Worm (Caenorhabditis elegans) whole organism, L4 larva: ENCODE results near the gene T02B11.3.
A peak's percentile ranks its signal among the peaks of the same experiment; 100 is the strongest.
"Not testable (repeated sequence)": the region's sequence is repeated elsewhere in the genome, so short reads cannot be mapped to it uniquely, and the experiment has no call there.

ENCODE experiments used
- F10B5.3 ChIP-seq: sonication (generic microtip); optimal IDR thresholded peaks from 2 replicates; lab custom pipeline; 2016; ENCODE audit warnings: mild to moderate bottlenecking, missing genetic modification characterization, missing compliant biosample characterization
- F26F4.8 ChIP-seq: fragments of 200-800 bp; sonication (Bioruptor generic); conservative IDR thresholded peaks from 2 replicates; pipeline ENCODE4 v1.3.6; 2022; ENCODE audit warnings: missing genetic modification characterization, missing compliant biosample characterization
- F37D6.2 ChIP-seq: sonication (generic microtip); optimal IDR thresholded peaks from 2 replicates; lab custom pipeline; 2016; ENCODE audit warnings: mild to moderate bottlenecking, missing genetic modification characterization, missing compliant biosample characterization
- R02D3.7 ChIP-seq: fragments of 150-350 bp; sonication (generic microtip); optimal IDR thresholded peaks from 3 replicates; lab custom pipeline; 2014; ENCODE audit warnings: missing biosample characterization, missing genetic modification characterization
- Y48G9A.11 ChIP-seq: fragments of 200-800 bp; sonication (Bioruptor generic); IDR thresholded peaks from 2 replicates; pipeline ENCODE4 v1.3.6; 2022; ENCODE audit warnings: missing genetic modification reagents, missing genetic modification characterization, missing compliant biosample characterization
- Y5F2A.4 ChIP-seq: fragments of 200-800 bp; sonication (Bioruptor generic); optimal IDR thresholded peaks from 2 replicates; lab custom pipeline; 2018; ENCODE audit warnings: mild to moderate bottlenecking, missing genetic modification characterization, missing compliant biosample characterization
- aha-1 ChIP-seq: fragments of 150-350 bp; peaks from one replicate; lab custom pipeline; 2014; ENCODE audit warnings: missing biosample characterization, missing genetic modification characterization
- arid-1 ChIP-seq: fragments of 200-800 bp; sonication (Bioruptor generic); conservative IDR thresholded peaks from 2 replicates; pipeline ENCODE4 v1.3.6; 2022; ENCODE audit warnings: missing genetic modification reagents, missing genetic modification characterization, missing compliant biosample characterization
- attf-4 ChIP-seq: sonication (generic microtip); optimal IDR thresholded peaks from 3 replicates; lab custom pipeline; 2017; ENCODE audit warnings: missing biosample characterization, missing genetic modification characterization
- ceh-20 ChIP-seq: fragments of 200-800 bp; sonication (Bioruptor generic); IDR thresholded peaks from 2 replicates; pipeline ENCODE4 v1.3.6; 2022; ENCODE audit warnings: missing genetic modification reagents, missing genetic modification characterization, missing compliant biosample characterization
- ceh-28 ChIP-seq: fragments of 150-350 bp; optimal IDR thresholded peaks from 2 replicates; lab custom pipeline; 2014; ENCODE audit warnings: missing biosample characterization, missing genetic modification reagents, missing genetic modification characterization
- ceh-44 ChIP-seq: fragments of 200-800 bp; sonication (Bioruptor generic); IDR thresholded peaks from 2 replicates; pipeline ENCODE4 v1.3.6; 2022; ENCODE audit warnings: missing genetic modification reagents, missing genetic modification characterization, missing compliant biosample characterization
- daf-16 ChIP-seq, 3 experiments: sonication (generic microtip); optimal IDR thresholded peaks; 2 replicates each; lab custom pipeline; 2016 to 2017; ENCODE audit warnings: missing genetic modification characterization in 3 of 3, missing genetic modification reagents in 3 of 3, mild to moderate bottlenecking in 2 of 3, missing compliant biosample characterization in 2 of 3, missing biosample characterization in 1 of 3, moderate library complexity in 1 of 3
- dmd-6 ChIP-seq: fragments of 200-800 bp; sonication (Bioruptor generic); IDR thresholded peaks from 2 replicates; pipeline ENCODE4 v1.3.6; 2022; ENCODE audit warnings: missing genetic modification reagents, missing genetic modification characterization, missing compliant biosample characterization
- dmd-8 ChIP-seq: fragments of 200-800 bp; sonication (Bioruptor generic); IDR thresholded peaks from 2 replicates; pipeline ENCODE4 v1.3.6; 2022; ENCODE audit warnings: missing genetic modification characterization, missing compliant biosample characterization
- duxl-1 ChIP-seq: sonication (generic microtip); optimal IDR thresholded peaks from 2 replicates; lab custom pipeline; 2016; ENCODE audit warnings: mild to moderate bottlenecking, missing genetic modification characterization, moderate library complexity, missing compliant biosample characterization; ENCODE audit not compliant: poor library complexity
- dve-1 ChIP-seq: sonication (generic microtip); optimal IDR thresholded peaks from 2 replicates; lab custom pipeline; 2017; ENCODE audit warnings: antibody characterized with exemption, mild to moderate bottlenecking, missing genetic modification characterization, missing compliant biosample characterization; ENCODE audit not compliant: insufficient read depth
- egl-27 ChIP-seq: sonication (generic microtip); optimal IDR thresholded peaks from 3 replicates; lab custom pipeline; 2017; ENCODE audit warnings: missing biosample characterization, missing genetic modification reagents, missing genetic modification characterization
- lim-7 ChIP-seq: fragments of 200-800 bp; sonication (Bioruptor generic); IDR thresholded peaks from 2 replicates; pipeline ENCODE4 v1.3.6; 2022; ENCODE audit warnings: missing genetic modification characterization, missing compliant biosample characterization
- lin-1 ChIP-seq: fragments of 200-800 bp; sonication (Bioruptor generic); IDR thresholded peaks from 2 replicates; pipeline ENCODE4 v1.3.6; 2022; ENCODE audit warnings: missing genetic modification reagents, missing genetic modification characterization, missing compliant biosample characterization
- lin-39 ChIP-seq: fragments of 150-350 bp; optimal IDR thresholded peaks from 2 replicates; lab custom pipeline; 2014; ENCODE audit warnings: missing biosample characterization, missing genetic modification reagents, missing genetic modification characterization
- nhr-10 ChIP-seq: fragments of 150-350 bp; optimal IDR thresholded peaks from 2 replicates; lab custom pipeline; 2014; ENCODE audit warnings: missing biosample characterization, missing genetic modification characterization
- nhr-102 ChIP-seq: sonication (generic microtip); optimal IDR thresholded peaks from 2 replicates; lab custom pipeline; 2016; ENCODE audit warnings: mild to moderate bottlenecking, missing genetic modification characterization, moderate library complexity, missing compliant biosample characterization
- nhr-111 ChIP-seq: fragments of 200-800 bp; sonication (Bioruptor generic); optimal IDR thresholded peaks from 2 replicates; lab custom pipeline; 2018; ENCODE audit warnings: mild to moderate bottlenecking, missing genetic modification characterization, missing compliant biosample characterization
- nhr-28 ChIP-seq: fragments of 150-350 bp; optimal IDR thresholded peaks from 2 replicates; lab custom pipeline; 2014; ENCODE audit warnings: missing biosample characterization, missing genetic modification characterization
- nhr-42 ChIP-seq: fragments of 200-800 bp; sonication (Bioruptor generic); IDR thresholded peaks from 2 replicates; pipeline ENCODE4 v1.3.6; 2022; ENCODE audit warnings: missing genetic modification characterization, missing compliant biosample characterization
- nhr-76 ChIP-seq: fragments of 150-350 bp; optimal IDR thresholded peaks from 2 replicates; lab custom pipeline; 2014; ENCODE audit warnings: missing biosample characterization, missing genetic modification characterization
- nhr-77 ChIP-seq: fragments of 150-350 bp; optimal IDR thresholded peaks from 2 replicates; lab custom pipeline; 2014; ENCODE audit warnings: missing biosample characterization, missing genetic modification characterization
- saeg-2 ChIP-seq: fragments of 200-800 bp; sonication (Bioruptor generic); IDR thresholded peaks from 2 replicates; pipeline ENCODE4 v1.3.6; 2022; ENCODE audit warnings: missing genetic modification reagents, missing genetic modification characterization, missing compliant biosample characterization
- unc-62 ChIP-seq, 3 experiments: fragments of 150-350 bp in 1 of 3; sonication (generic microtip); optimal IDR thresholded peaks in 2 of 3; peaks in 1 of 3; 1 replicate in 1 of 3; 2 replicates in 2 of 3; lab custom pipeline; 2014 to 2017; ENCODE audit warnings: missing biosample characterization in 3 of 3, missing genetic modification characterization in 3 of 3, missing genetic modification reagents in 3 of 3, missing genotype in 1 of 3
- zfp-2 ChIP-seq: sonication (generic microtip); optimal IDR thresholded peaks from 2 replicates; lab custom pipeline; 2016; ENCODE audit warnings: mild to moderate bottlenecking, missing genetic modification characterization, missing compliant biosample characterization
- zfp-3 ChIP-seq: fragments of 200-800 bp; sonication (Bioruptor generic); conservative IDR thresholded peaks from 2 replicates; pipeline ENCODE4 v1.3.6; 2022; ENCODE audit warnings: missing genetic modification reagents, missing genetic modification characterization, missing compliant biosample characterization
- ztf-7 ChIP-seq: fragments of 150-350 bp; optimal IDR thresholded peaks from 2 replicates; lab custom pipeline; 2014; ENCODE audit warnings: missing biosample characterization, missing genetic modification characterization

The T02B11.3 gene

ce11 chrV:903460-903859 is 36.8 kb upstream of the T02B11.3 start, which contains the start of gene fmo-5 (continued):
- TF ChIP-seq duxl-1 (tag; lab: Kevin White, UChicago) (no peak), saeg-2 (GFP tag; lab: Robert Waterston, UW) (no peak), lim-7 (no peak), nhr-77 (tag; lab: Kevin White, UChicago) (peak; percentile 51), daf-16 (GFP tag; optimal IDR thresholded peaks at IDR 0.05; lab: Kevin White, UChicago) (no peak), daf-16 (tag; optimal IDR thresholded peaks at IDR 0.05; lab: Kevin White, UChicago) (peak; percentile 51), nhr-102 (peak; percentile 31), nhr-28 (tag; lab: Kevin White, UChicago) (peak; percentile 84), dmd-8 (no peak), nhr-10 (tag; lab: Kevin White, UChicago) (no peak)

- TF ChIP-seq dve-1 (tag; lab: Kevin White, UChicago) (no peak), aha-1 (tag; lab: Kevin White, UChicago) (peak; percentile 30)
- TF ChIP-seq, all 104 proteins: peak for 1
Measured at ce11 chrV:899087-899486, 32.5 kb upstream of the T02B11.3 start, which contains the start of gene nas-32. Gene nas-32 (minus strand): TSS chrV:899187.

ce11 chrV:893437-894018 is 26.9 kb upstream of the T02B11.3 start, which contains the start of the genes srlf-23 and srlf-20:
Gene srlf-23 (minus strand): TSS chrV:893537.
Gene srlf-20 (plus strand): TSS chrV:893968.
- TF ChIP-seq Y5F2A.4 (GFP tag; lab: Kevin White, UChicago), result no peak
- no peak for TF ChIP-seq zfp-2
- TF ChIP-seq egl-27 (tag; lab: Kevin White, UChicago), result no peak
- TF ChIP-seq lin-39, result no peak
- no peak for TF ChIP-seq dmd-6 (GFP tag; lab: Robert Waterston, UW)
- TF ChIP-seq zfp-3 (GFP tag; lab: Robert Waterston, UW), result no peak
- no peak for TF ChIP-seq nhr-42 (GFP tag; lab: Robert Waterston, UW)
- TF ChIP-seq R02D3.7 (tag; lab: Kevin White, UChicago), result no peak
- no peak for TF ChIP-seq unc-62 (GFP tag; optimal IDR thresholded peaks at IDR 0.05 in 1 of 2; lab: Kevin White, UChicago)
- no peak for TF ChIP-seq unc-62 (tag; optimal IDR thresholded peaks at IDR 0.05; lab: Kevin White, UChicago)
- no peak for TF ChIP-seq F37D6.2 (tag; lab: Kevin White, UChicago)
- no peak for TF ChIP-seq Y48G9A.11 (GFP tag; lab: Robert Waterston, UW)
- TF ChIP-seq attf-4 (tag; lab: Kevin White, UChicago), result no peak
- no peak for TF ChIP-seq F10B5.3
- TF ChIP-seq nhr-111 (GFP tag; lab: Kevin White, UChicago), result no peak
- TF ChIP-seq dve-1 (tag; lab: Kevin White, UChicago), result no peak
- TF ChIP-seq arid-1 (GFP tag; lab: Robert Waterston, UW), result no peak
- no peak for TF ChIP-seq ztf-7 (tag; lab: Kevin White, UChicago)
- TF ChIP-seq F26F4.8 (GFP tag; lab: Robert Waterston, UW), result no peak
- no peak for TF ChIP-seq ceh-20 (GFP tag; lab: Robert Waterston, UW)

- TF ChIP-seq ceh-28; ceh-44 (GFP tag; lab: Robert Waterston, UW); lin-1 (GFP tag; lab: Robert Waterston, UW): not testable (repeated sequence)
- TF ChIP-seq, all 104 proteins: peak for 0; not testable (repeated sequence) for 104
Measured at ce11 chrV:890835-891234, 24.2 kb upstream of the T02B11.3 start, which contains the start of gene srlf-22. Gene srlf-22 (plus strand): TSS chrV:891135.

ce11 chrV:890423-890822 is 23.8 kb upstream of the T02B11.3 start, which contains the start of gene srlf-21:
Gene srlf-21 (minus strand): TSS chrV:890523.
- TF ChIP-seq aha-1 (tag; lab: Kevin White, UChicago) (no peak), lim-7 (no peak), nhr-76 (no peak), nhr-77 (tag; lab: Kevin White, UChicago) (no peak)
